Worm (Caenorhabditis elegans): ENCODE measurements around the gene hil-2.
A peak's percentile ranks its signal among the peaks of the same experiment; 100 is the strongest.

The hil-2 gene

DNA sequence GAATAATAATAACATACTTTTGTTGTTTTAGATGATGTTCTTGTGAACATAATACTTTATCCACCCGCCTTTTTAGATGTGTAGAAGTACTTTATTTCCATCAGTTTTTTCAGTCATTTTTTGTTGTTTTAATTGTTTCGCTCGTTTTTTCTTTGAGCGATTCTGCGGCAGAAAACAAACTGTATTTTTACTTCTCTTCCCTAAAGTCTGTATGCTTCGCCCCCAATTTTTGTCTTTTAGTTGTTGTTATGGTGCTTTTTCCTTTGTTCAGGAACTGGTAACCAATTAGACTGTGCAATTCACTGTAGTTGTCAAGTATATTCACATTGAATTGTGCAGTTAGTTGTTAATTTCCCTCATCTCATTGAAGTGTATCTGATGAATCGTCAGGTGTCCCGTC, 31.7 kb downstream of the hil-2 start:
- TF ChIP-seq Y55F3AM.14 (GFP tag; optimal IDR thresholded peaks at IDR 0.05) (no peak), nhr-21 (tag; optimal IDR thresholded peaks at IDR 0.05) (no peak), ztf-1 (GFP tag; conservative IDR thresholded peaks at IDR 0.05) (no peak), ceh-82 (tag; optimal IDR thresholded peaks at IDR 0.05) (no peak), lin-13 (GFP tag; optimal IDR thresholded peaks at IDR 0.05) (no peak), R02D3.7 (tag; optimal IDR thresholded peaks at IDR 0.05) (no peak), fos-1 (tag; optimal IDR thresholded peaks at IDR 0.05) (no peak)

DNA sequence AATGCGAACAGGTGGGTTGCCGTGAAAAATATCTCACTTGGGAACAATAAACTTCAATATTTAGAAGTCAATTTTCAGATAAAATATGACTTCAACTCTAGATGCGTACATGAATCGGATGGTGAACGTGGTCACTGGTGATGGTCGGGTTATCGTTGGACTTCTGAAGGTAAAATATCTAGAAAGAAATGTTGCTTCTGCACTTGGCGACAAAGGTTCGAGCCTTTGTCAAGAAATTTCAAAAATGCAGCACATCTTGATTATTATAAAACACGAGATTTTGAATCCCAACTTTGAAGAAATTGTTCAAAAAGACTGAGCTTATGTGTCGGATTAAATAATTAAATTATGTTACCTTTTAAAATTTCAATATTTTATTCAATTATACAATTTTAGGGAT, 32.4 kb downstream of the hil-2 start, which contains the start of gene lsm-8:
Gene lsm-8 (plus strand): TSS at position 79 of the 400 bp plus-strand sequence.
- TF ChIP-seq elt-1 (tag; optimal IDR thresholded peaks at IDR 0.05) (no peak), ZK546.5 (tag; optimal IDR thresholded peaks at IDR 0.05) (no peak), gmeb-1 (tag; optimal IDR thresholded peaks at IDR 0.05) (no peak), nhr-11 (tag; optimal IDR thresholded peaks at IDR 0.05) (no peak), egl-27 (tag; optimal IDR thresholded peaks at IDR 0.05) (no peak), crh-2 (tag; optimal IDR thresholded peaks at IDR 0.05) (no peak), aly-2 (tag; optimal IDR thresholded peaks at IDR 0.05) (no peak), nhr-12 (tag; optimal IDR thresholded peaks at IDR 0.05) (no peak), fos-1 (tag; optimal IDR thresholded peaks at IDR 0.05) (no peak), lin-11 (tag; optimal IDR thresholded peaks at IDR 0.05) (no peak), F13H6.1 (tag; optimal IDR thresholded peaks at IDR 0.05) (no peak), lsy-2 (tag; optimal IDR thresholded peaks at IDR 0.05) (no peak), blmp-1 (tag; optimal IDR thresholded peaks at IDR 0.05; ENCODE audit: insufficient read depth) (no peak), elt-3 (tag; optimal IDR thresholded peaks at IDR 0.05) (no peak), lin-13 (GFP tag; optimal IDR thresholded peaks at IDR 0.05) (no peak), sma-9 (GFP tag; optimal IDR thresholded peaks at IDR 0.05) (no peak), sma-9 (tag; optimal IDR thresholded peaks at IDR 0.05) (no peak), C34F6.9 (tag; optimal IDR thresholded peaks at IDR 0.05) (no peak), ceh-82 (tag; optimal IDR thresholded peaks at IDR 0.05) (no peak)

DNA sequence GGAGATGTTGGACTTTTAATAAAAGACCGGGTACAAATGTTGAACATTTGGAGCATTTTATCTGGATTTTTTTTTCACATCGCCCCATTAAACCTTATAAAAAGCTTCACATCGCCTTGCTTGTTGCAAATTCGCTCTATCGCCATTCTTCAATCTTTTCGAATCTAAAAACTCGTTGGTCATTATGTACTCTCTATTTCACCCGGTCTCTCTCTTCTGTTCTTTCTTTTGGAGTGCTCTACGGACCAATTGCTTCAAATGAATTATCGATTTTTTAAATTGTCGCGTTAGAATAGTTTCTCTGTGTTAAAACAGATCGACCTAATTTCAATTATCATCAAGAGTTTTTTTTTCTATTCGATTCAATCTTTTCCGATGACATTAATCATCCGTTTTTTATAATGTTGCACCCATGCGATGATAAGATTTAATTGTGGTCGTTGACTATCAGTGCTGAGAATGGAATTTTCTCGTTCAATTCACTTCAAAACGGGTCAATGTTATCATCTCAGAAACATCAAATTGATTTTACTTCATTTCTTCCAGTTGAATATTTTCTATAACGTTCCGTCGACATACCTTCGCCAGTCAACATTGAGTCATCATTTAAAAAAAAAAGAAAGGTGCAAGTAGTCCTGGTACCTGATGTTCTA, 33.4 kb downstream of the hil-2 start:
- TF ChIP-seq zag-1 (tag; optimal IDR thresholded peaks at IDR 0.05): no peak
- TF ChIP-seq nhr-77 (tag; optimal IDR thresholded peaks at IDR 0.05): no peak
- no peak for TF ChIP-seq nhr-12 (tag; optimal IDR thresholded peaks at IDR 0.05)
- TF ChIP-seq nhr-6 (tag; optimal IDR thresholded peaks at IDR 0.05): no peak
- TF ChIP-seq sma-9 (GFP tag; optimal IDR thresholded peaks at IDR 0.05): no peak
- TF ChIP-seq sma-9 (tag; optimal IDR thresholded peaks at IDR 0.05): no peak
- TF ChIP-seq aly-2 (tag; optimal IDR thresholded peaks at IDR 0.05): no peak
- TF ChIP-seq ama-1 (optimal IDR thresholded peaks at IDR 0.05): no peak
- TF ChIP-seq peb-1 (tag; optimal IDR thresholded peaks at IDR 0.05): no peak
- TF ChIP-seq ztf-1 (GFP tag; conservative IDR thresholded peaks at IDR 0.05): no peak
- TF ChIP-seq snpc-4 (tag; optimal IDR thresholded peaks at IDR 0.05): no peak
- TF ChIP-seq Y55F3AM.14 (GFP tag; optimal IDR thresholded peaks at IDR 0.05): no peak
- no peak for TF ChIP-seq mbf-1 (tag; optimal IDR thresholded peaks at IDR 0.05)
- TF ChIP-seq lsy-2 (tag; optimal IDR thresholded peaks at IDR 0.05): peak in 1 of 2 experiments; percentile 41
- TF ChIP-seq fos-1 (tag; optimal IDR thresholded peaks at IDR 0.05): peak; percentile 75
- TF ChIP-seq ZK546.5 (tag; optimal IDR thresholded peaks at IDR 0.05): no peak
- TF ChIP-seq mab-5 (tag; optimal IDR thresholded peaks at IDR 0.05): no peak
- TF ChIP-seq gmeb-1 (tag; optimal IDR thresholded peaks at IDR 0.05): no peak
- TF ChIP-seq F13H6.1 (tag; optimal IDR thresholded peaks at IDR 0.05): no peak
- no peak for TF ChIP-seq egl-27 (tag; optimal IDR thresholded peaks at IDR 0.05)
- TF ChIP-seq alr-1 (tag; optimal IDR thresholded peaks at IDR 0.05): no peak
- peak; percentile 63 for TF ChIP-seq C34F6.9 (tag; optimal IDR thresholded peaks at IDR 0.05)
- peak; percentile 63 for TF ChIP-seq unc-55 (GFP tag; optimal IDR thresholded peaks at IDR 0.05)
- no peak for TF ChIP-seq nhr-25 (tag; optimal IDR thresholded peaks at IDR 0.05)
- no peak for TF ChIP-seq dmd-4 (tag; optimal IDR thresholded peaks at IDR 0.05)
- TF ChIP-seq elt-3 (tag; optimal IDR thresholded peaks at IDR 0.05): no peak
- TF ChIP-seq sma-3 (GFP tag; optimal IDR thresholded peaks at IDR 0.05): no peak

DNA sequence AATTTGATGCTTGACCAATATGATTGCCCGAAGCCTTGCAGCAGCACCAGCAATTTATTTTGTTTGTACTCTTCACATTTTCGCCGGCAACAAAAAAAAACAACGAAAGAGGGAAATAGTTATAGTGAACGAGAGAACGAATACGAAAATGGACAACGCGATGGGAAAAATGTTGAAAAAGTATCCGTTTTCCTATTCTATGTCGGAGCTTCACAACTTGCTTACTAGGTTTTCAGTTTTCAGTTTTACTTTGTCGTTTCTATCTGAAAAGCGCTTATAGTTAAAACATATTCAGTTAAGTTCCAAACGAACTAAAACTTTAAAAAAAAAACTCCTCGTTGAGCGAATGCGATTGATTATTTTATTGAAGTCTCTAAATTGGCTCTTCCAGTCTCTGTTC, 34.2 kb downstream of the hil-2 start:
- TF ChIP-seq lin-11 (tag; optimal IDR thresholded peaks at IDR 0.05) (no peak), aly-2 (tag; optimal IDR thresholded peaks at IDR 0.05) (no peak), nhr-237 (tag; optimal IDR thresholded peaks at IDR 0.05) (no peak), mab-5 (tag; optimal IDR thresholded peaks at IDR 0.05) (no peak), dmd-4 (tag; optimal IDR thresholded peaks at IDR 0.05) (no peak), alr-1 (tag; optimal IDR thresholded peaks at IDR 0.05) (no peak), egl-27 (tag; optimal IDR thresholded peaks at IDR 0.05) (no peak), lsy-2 (tag; optimal IDR thresholded peaks at IDR 0.05) (no peak), sem-4 (tag; optimal IDR thresholded peaks at IDR 0.05) (no peak), unc-39 (tag; optimal IDR thresholded peaks at IDR 0.05) (no peak), ama-1 (optimal IDR thresholded peaks at IDR 0.05) (no peak), sma-9 (GFP tag; optimal IDR thresholded peaks at IDR 0.05) (no peak), sma-9 (tag; optimal IDR thresholded peaks at IDR 0.05) (no peak), elt-1 (tag; optimal IDR thresholded peaks at IDR 0.05) (no peak), elt-3 (tag; optimal IDR thresholded peaks at IDR 0.05) (no peak), nhr-10 (tag; optimal IDR thresholded peaks at IDR 0.05) (no peak), nhr-129 (tag; optimal IDR thresholded peaks at IDR 0.05) (no peak), nhr-12 (tag; optimal IDR thresholded peaks at IDR 0.05) (no peak), sma-3 (GFP tag; optimal IDR thresholded peaks at IDR 0.05) (no peak), nhr-23 (tag; optimal IDR thresholded peaks at IDR 0.05) (no peak)

Data from whole organism, L2 larva.